Worm (Caenorhabditis elegans): ENCODE data around the gene C34F6.5.

The C34F6.5 gene

DNA sequence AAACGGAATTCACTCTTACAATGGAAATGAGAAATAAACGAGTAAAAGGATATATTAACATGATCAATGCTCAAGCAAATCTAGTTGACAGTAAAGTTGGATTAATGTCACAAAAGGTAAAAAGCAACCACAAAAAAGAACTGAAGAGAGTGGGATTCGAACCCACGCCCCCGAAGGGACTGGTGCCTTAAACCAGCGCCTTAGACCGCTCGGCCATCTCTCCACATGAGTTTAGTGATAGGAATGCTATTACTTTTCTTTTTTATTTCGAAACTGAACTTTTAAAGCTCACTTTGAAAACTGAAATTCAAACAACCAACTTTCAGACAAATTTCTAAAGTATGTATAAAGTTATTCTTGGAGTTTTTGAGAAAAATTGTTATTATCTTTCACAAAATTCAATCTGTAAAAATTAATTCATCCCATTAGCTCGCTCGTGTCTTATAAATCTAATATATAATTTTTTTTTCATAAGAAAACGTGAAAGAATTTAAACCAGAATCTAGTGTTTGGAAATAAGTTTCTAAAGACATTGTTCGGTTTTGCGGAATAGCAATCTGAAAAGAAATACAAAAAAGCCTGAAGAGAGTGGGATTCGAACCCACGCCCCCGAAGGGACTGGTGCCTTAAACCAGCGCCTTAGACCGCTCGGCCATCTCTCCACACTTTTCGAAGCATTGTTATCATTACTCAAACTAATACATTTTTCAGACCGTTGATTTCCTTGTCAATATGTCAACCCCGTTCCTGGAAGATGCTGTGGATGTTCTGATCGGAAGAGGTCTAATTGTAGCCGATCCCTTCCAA lies 45.7 kb downstream of the C34F6.5 start:
- TF ChIP-seq lin-13 (GFP tag; optimal IDR thresholded peaks at IDR 0.05) = no peak
- no peak for TF ChIP-seq nhr-25 (tag; optimal IDR thresholded peaks at IDR 0.05)
- TF ChIP-seq sma-9 (GFP tag; optimal IDR thresholded peaks at IDR 0.05) = no peak
- no peak for TF ChIP-seq sma-9 (tag; optimal IDR thresholded peaks at IDR 0.05)
- TF ChIP-seq egl-27 (tag; optimal IDR thresholded peaks at IDR 0.05) = no peak
- no peak for TF ChIP-seq lin-39 (tag; optimal IDR thresholded peaks at IDR 0.05)
- TF ChIP-seq R02D3.7 (tag; optimal IDR thresholded peaks at IDR 0.05) = no peak
- no peak for TF ChIP-seq fos-1 (tag; optimal IDR thresholded peaks at IDR 0.05)
- TF ChIP-seq sma-3 (GFP tag; optimal IDR thresholded peaks at IDR 0.05) = no peak
- TF ChIP-seq unc-39 (tag; optimal IDR thresholded peaks at IDR 0.05) = no peak
- no peak for TF ChIP-seq zag-1 (tag; optimal IDR thresholded peaks at IDR 0.05)
- TF ChIP-seq nhr-237 (tag; optimal IDR thresholded peaks at IDR 0.05) = no peak
- TF ChIP-seq ztf-1 (GFP tag; conservative IDR thresholded peaks at IDR 0.05) = no peak
- no peak for TF ChIP-seq elt-3 (tag; optimal IDR thresholded peaks at IDR 0.05)

DNA sequence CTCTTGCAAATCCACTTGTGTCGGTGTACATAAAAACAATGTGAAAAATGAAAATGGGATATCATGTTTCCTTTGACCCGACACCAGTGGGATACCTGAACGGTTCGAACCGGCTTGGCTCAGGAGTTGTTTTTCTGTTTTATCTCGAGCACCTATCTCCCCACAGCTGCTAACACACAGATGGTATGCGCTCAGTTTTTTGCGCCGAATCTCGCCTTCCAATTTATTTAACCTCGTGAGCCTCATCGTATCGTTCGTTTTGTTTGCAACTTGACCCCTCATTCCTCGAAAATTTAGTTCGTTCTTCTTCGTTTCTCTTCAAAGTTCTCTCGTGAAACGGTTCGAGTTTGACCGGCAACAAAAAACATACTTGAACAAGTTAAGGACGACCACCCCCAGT lies 48.2 kb downstream of the C34F6.5 start, which contains the start of gene C05C9.1:
Gene C05C9.1 (plus strand): TSS at position 301 of the 400 bp plus-strand sequence.
- TF ChIP-seq alr-1 (tag; optimal IDR thresholded peaks at IDR 0.05) = no peak
- no peak for TF ChIP-seq unc-39 (tag; optimal IDR thresholded peaks at IDR 0.05)
- no peak for TF ChIP-seq Y55F3AM.14 (GFP tag; optimal IDR thresholded peaks at IDR 0.05)
- no peak for TF ChIP-seq sem-4 (tag; optimal IDR thresholded peaks at IDR 0.05)
- no peak for TF ChIP-seq nhr-10 (tag; optimal IDR thresholded peaks at IDR 0.05)
